Worm (Caenorhabditis elegans): ENCODE results near the gene F55C12.19.

The F55C12.19 gene

DNA sequence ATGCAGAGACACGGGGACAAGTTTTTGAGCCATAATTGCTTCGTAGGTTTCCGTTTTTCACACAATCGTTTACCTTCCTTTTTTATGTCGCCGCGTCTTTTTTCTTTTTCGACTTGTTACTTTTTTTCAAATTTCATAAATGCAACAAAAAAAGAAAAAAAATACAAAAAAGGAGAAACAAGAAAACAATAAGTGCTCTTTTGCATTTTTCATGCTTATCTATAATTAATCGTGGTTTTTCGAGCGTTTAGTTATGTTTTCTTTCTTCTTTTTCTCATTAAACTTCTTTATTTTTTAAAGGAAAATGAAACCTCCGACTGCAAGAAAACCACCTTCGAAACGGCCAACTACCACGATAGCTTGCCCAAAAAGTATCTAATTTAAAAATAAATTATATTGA lies 29.9 kb downstream of the F55C12.19 start, which contains the start of gene F59G1.4:
F59G1.4 (plus strand) TSS at position 301 of the 400 bp plus-strand sequence.
- no peak for TF ChIP-seq fkh-10 (GFP tag; optimal IDR thresholded peaks at IDR 0.05)
- no peak for TF ChIP-seq dpl-1 (GFP tag; optimal IDR thresholded peaks at IDR 0.05)
- no peak for TF ChIP-seq R02D3.7 (tag; optimal IDR thresholded peaks at IDR 0.05)
- TF ChIP-seq ceh-82 (tag; optimal IDR thresholded peaks at IDR 0.05): no peak
- no peak for TF ChIP-seq aly-2 (tag; optimal IDR thresholded peaks at IDR 0.05)
- TF ChIP-seq zfp-2 (tag; optimal IDR thresholded peaks at IDR 0.05): no peak
- no peak for TF ChIP-seq dve-1 (tag; optimal IDR thresholded peaks at IDR 0.05; ENCODE audit: insufficient read depth)
- no peak for TF ChIP-seq daf-12 (tag; optimal IDR thresholded peaks at IDR 0.05)
- no peak for TF ChIP-seq ctbp-1 (GFP tag; IDR thresholded peaks at IDR 0.05)
- no peak for TF ChIP-seq aha-1 (tag)
- no peak for TF ChIP-seq nhr-42 (GFP tag; IDR thresholded peaks at IDR 0.05)
- TF ChIP-seq php-3 (GFP tag; IDR thresholded peaks at IDR 0.05): no peak
- no peak for TF ChIP-seq ceh-62 (tag; optimal IDR thresholded peaks at IDR 0.05)
- no peak for TF ChIP-seq zip-11 (GFP tag; IDR thresholded peaks at IDR 0.05)
- no peak for TF ChIP-seq hif-1 (tag; optimal IDR thresholded peaks at IDR 0.05)
- TF ChIP-seq Y105C5A.15 (GFP tag; IDR thresholded peaks at IDR 0.05): no peak
- TF ChIP-seq tra-1 (GFP tag; IDR thresholded peaks at IDR 0.05): no peak
- TF ChIP-seq jun-1 (tag; optimal IDR thresholded peaks at IDR 0.05): no peak

DNA sequence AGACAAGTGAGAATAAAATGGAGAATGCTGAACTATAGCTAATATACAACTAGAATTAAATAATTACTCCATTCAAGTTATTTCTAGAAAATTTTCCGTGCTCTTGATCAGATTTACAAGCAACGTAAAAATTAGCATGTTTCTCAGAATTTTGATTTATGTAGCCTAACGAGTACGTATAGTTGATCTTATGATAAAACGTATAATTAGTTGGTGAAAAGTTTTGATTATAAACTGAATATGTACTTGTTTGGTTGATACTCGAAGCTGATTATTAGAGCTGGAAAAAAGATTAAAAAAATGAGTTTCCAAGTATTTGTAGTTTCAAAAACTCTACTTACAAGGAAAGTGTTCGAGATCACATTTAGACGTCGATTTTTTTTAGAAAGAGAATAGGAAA lies 30.6 kb downstream of the F55C12.19 start:
- TF ChIP-seq nhr-11 (tag; optimal IDR thresholded peaks at IDR 0.05): peak; percentile 66
- no peak for TF ChIP-seq cey-2 (tag; optimal IDR thresholded peaks at IDR 0.05; ENCODE audit: borderline replicate concordance, insufficient read depth)
- TF ChIP-seq F49E8.2 (tag; optimal IDR thresholded peaks at IDR 0.05; ENCODE audit: borderline replicate concordance): no peak
- TF ChIP-seq aha-1 (tag): peak; percentile 74

DNA sequence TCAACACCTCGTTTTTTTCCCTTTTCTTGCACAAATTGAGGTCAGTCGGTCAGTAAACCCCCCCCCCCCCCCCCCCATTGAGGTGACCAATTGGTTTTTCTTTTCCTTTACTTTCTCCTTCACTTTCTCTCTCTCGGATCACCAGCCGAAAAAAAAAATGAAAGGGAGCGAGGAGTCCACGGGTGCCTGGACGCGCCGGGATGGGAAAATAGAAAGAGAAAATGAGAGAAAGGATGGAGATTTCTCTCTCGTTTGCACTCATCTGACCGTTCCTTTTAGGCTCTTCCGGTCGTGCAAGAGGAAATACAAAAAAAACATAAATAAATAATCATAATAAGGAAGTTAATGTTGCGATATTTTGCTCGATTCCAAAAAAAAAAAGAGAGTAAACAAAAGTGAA lies 33.1 kb downstream of the F55C12.19 start:
- TF ChIP-seq aha-1 (tag) (peak; percentile 64), unc-62 (GFP tag; optimal IDR thresholded peaks at IDR 0.05 in 1 of 2) (peak in 1 of 2 experiments; percentile 3), unc-62 (tag; optimal IDR thresholded peaks at IDR 0.05) (no peak), Y5F2A.4 (GFP tag; optimal IDR thresholded peaks at IDR 0.05) (no peak), F10B5.3 (tag; optimal IDR thresholded peaks at IDR 0.05) (no peak), lir-3 (tag; optimal IDR thresholded peaks at IDR 0.05) (no peak), lin-1 (GFP tag; IDR thresholded peaks at IDR 0.05) (no peak), set-16 (GFP tag; IDR thresholded peaks at IDR 0.05) (peak; percentile 37; the same call in 1 of the 2 replicates), madf-5 (GFP tag; IDR thresholded peaks at IDR 0.05) (no peak), nhr-28 (tag; optimal IDR thresholded peaks at IDR 0.05) (peak; percentile 28), dve-1 (tag; optimal IDR thresholded peaks at IDR 0.05; ENCODE audit: insufficient read depth) (peak; percentile 15), saeg-2 (GFP tag; IDR thresholded peaks at IDR 0.05) (no peak), mxl-2 (GFP tag; conservative IDR thresholded peaks at IDR 0.05) (no peak), gei-8 (GFP tag; optimal IDR thresholded peaks at IDR 0.05) (no peak), lim-7 (GFP tag; IDR thresholded peaks at IDR 0.05) (no peak), hlh-30 (tag; optimal IDR thresholded peaks at IDR 0.05; ENCODE audit: insufficient read depth) (peak; percentile 3), nhr-42 (GFP tag; IDR thresholded peaks at IDR 0.05) (no peak), hlh-11 (tag; optimal IDR thresholded peaks at IDR 0.05) (peak; percentile 67), pha-4 (GFP tag; IDR thresholded peaks at IDR 0.05) (no peak), pha-4 (tag; optimal IDR thresholded peaks at IDR 0.05) (peak; percentile 32), snpc-4 (tag; optimal IDR thresholded peaks at IDR 0.05) (no peak), daf-12 (tag; optimal IDR thresholded peaks at IDR 0.05) (no peak), daf-19 (GFP tag; conservative IDR thresholded peaks at IDR 0.05) (no peak)

Data from whole organism, L4 larva.